Worm (Caenorhabditis elegans): ENCODE results near the gene dmd-9.
"Not testable (repeated sequence)": the region's sequence is repeated elsewhere in the genome, so short reads cannot be mapped to it uniquely, and the experiment has no call there.

DNA sequence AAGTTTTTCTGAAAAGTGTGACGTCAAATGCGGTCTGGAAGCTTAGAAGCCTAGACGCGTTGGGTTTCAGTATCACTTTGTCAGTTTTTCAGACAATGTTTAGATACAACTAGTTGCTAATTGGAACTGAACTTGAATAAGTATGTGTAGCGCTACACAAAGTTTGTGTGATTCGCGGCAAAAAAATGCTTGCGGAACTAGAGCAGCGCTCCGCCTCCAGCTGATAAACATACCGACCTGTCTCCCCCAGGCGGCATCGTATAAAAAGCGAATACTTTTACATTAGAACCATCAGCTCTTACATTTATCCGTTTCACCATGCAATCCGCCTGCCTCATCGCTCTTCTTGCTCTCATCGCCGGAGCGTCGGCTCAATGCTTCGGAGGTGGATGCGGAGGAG is 49.3 kb upstream of the dmd-9 start, which contains the start of gene idpp-12:
- TF ChIP-seq nhr-12 (tag; optimal IDR thresholded peaks at IDR 0.05); peb-1 (tag; optimal IDR thresholded peaks at IDR 0.05); aly-2 (tag; optimal IDR thresholded peaks at IDR 0.05); ama-1 (optimal IDR thresholded peaks at IDR 0.05); dmd-4 (tag; optimal IDR thresholded peaks at IDR 0.05); lin-39 (tag; optimal IDR thresholded peaks at IDR 0.05); nhr-237 (tag; optimal IDR thresholded peaks at IDR 0.05); unc-39 (tag; optimal IDR thresholded peaks at IDR 0.05); nhr-23 (tag; optimal IDR thresholded peaks at IDR 0.05); nhr-129 (tag; optimal IDR thresholded peaks at IDR 0.05); lin-11 (tag; optimal IDR thresholded peaks at IDR 0.05); ztf-11 (tag; optimal IDR thresholded peaks at IDR 0.05); zag-1 (tag; optimal IDR thresholded peaks at IDR 0.05); ztf-4 (tag; optimal IDR thresholded peaks at IDR 0.05): not testable (repeated sequence)

All from whole organism, L2 larva.